Worm (Caenorhabditis elegans) whole organism, late embryonic: ENCODE results near the gene F44E2.6.

Source experiments
- C08G9.2 ChIP-seq: sonication (generic microtip); optimal IDR thresholded peaks from 2 replicates; lab custom pipeline; 2016; ENCODE audit warnings: mild to moderate bottlenecking, missing genetic modification characterization, moderate library complexity, missing compliant biosample characterization
- K02D7.2 ChIP-seq: sonication (generic microtip); optimal IDR thresholded peaks from 2 replicates; lab custom pipeline; 2017; ENCODE audit warnings: mild to moderate bottlenecking, missing genetic modification characterization, missing compliant biosample characterization
- T23F11.4 ChIP-seq: fragments of 200-800 bp; sonication (Bioruptor generic); optimal IDR thresholded peaks from 2 replicates; lab custom pipeline; 2018; ENCODE audit warnings: mild to moderate bottlenecking, missing genetic modification characterization, missing compliant biosample characterization
- Y22D7AL.16 ChIP-seq: sonication (generic microtip); optimal IDR thresholded peaks from 2 replicates; lab custom pipeline; 2016; ENCODE audit warnings: missing genetic modification characterization, missing compliant biosample characterization
- ahr-1 ChIP-seq: sonication (generic microtip); optimal IDR thresholded peaks from 2 replicates; lab custom pipeline; 2016; ENCODE audit warnings: missing genetic modification characterization, missing compliant biosample characterization
- ama-1 ChIP-seq: fragments of 150-350 bp; optimal IDR thresholded peaks from 2 replicates; lab custom pipeline; 2014
- ceh-14 ChIP-seq: sonication (generic microtip); optimal IDR thresholded peaks from 2 replicates; lab custom pipeline; 2016; ENCODE audit warnings: missing genotype, missing genetic modification characterization, missing compliant biosample characterization
- ceh-2 ChIP-seq: sonication (generic microtip); optimal IDR thresholded peaks from 2 replicates; lab custom pipeline; 2016; ENCODE audit warnings: missing genotype, missing genetic modification characterization, missing compliant biosample characterization
- ceh-31 ChIP-seq: sonication (generic microtip); optimal IDR thresholded peaks from 2 replicates; lab custom pipeline; 2016; ENCODE audit warnings: missing genetic modification characterization, missing compliant biosample characterization
- ceh-34 ChIP-seq: sonication (generic microtip); optimal IDR thresholded peaks from 2 replicates; lab custom pipeline; 2016; ENCODE audit warnings: mild to moderate bottlenecking, missing genetic modification characterization, missing compliant biosample characterization
- ceh-45 ChIP-seq: fragments of 200-800 bp; sonication (Bioruptor generic); IDR thresholded peaks from 2 replicates; pipeline ENCODE4 v1.3.6; 2022; ENCODE audit warnings: missing genetic modification reagents, missing genetic modification characterization, missing compliant biosample characterization
- ceh-48 ChIP-seq: sonication (generic microtip); optimal IDR thresholded peaks from 2 replicates; lab custom pipeline; 2016; ENCODE audit warnings: missing genetic modification characterization, inconsistent platforms, missing compliant biosample characterization
- ceh-6 ChIP-seq: fragments of 200-800 bp; sonication (Bioruptor generic); optimal IDR thresholded peaks from 2 replicates; lab custom pipeline; 2018; ENCODE audit warnings: mild to moderate bottlenecking, missing genetic modification characterization, missing compliant biosample characterization
- che-1 ChIP-seq: sonication (generic microtip); optimal IDR thresholded peaks from 2 replicates; lab custom pipeline; 2016; ENCODE audit warnings: mild to moderate bottlenecking, missing genetic modification characterization, missing compliant biosample characterization
- dmd-4 ChIP-seq: sonication (generic microtip); optimal IDR thresholded peaks from 2 replicates; lab custom pipeline; 2016; ENCODE audit warnings: borderline replicate concordance, missing genetic modification characterization, missing compliant biosample characterization
- dve-1 ChIP-seq: sonication (generic microtip); optimal IDR thresholded peaks from 2 replicates; lab custom pipeline; 2017; ENCODE audit warnings: antibody characterized with exemption, mild to moderate bottlenecking, missing genetic modification characterization, missing compliant biosample characterization
- elt-2 ChIP-seq: sonication (generic microtip); optimal IDR thresholded peaks from 2 replicates; lab custom pipeline; 2016; ENCODE audit warnings: missing genetic modification reagents, missing genetic modification characterization, missing compliant biosample characterization
- ets-4 ChIP-seq: sonication (generic microtip); optimal IDR thresholded peaks from 2 replicates; lab custom pipeline; 2016; ENCODE audit warnings: missing genetic modification characterization, missing compliant biosample characterization
- eyg-1 ChIP-seq: sonication (generic microtip); optimal IDR thresholded peaks from 2 replicates; lab custom pipeline; 2016; ENCODE audit warnings: missing genotype, missing genetic modification characterization, missing compliant biosample characterization
- fkh-6 ChIP-seq: sonication (generic microtip); optimal IDR thresholded peaks from 2 replicates; lab custom pipeline; 2016; ENCODE audit warnings: missing genetic modification characterization, missing compliant biosample characterization
- hlh-6 ChIP-seq: sonication (generic microtip); optimal IDR thresholded peaks from 2 replicates; lab custom pipeline; 2016; ENCODE audit warnings: missing genotype, missing genetic modification characterization, missing compliant biosample characterization
- hlh-8 ChIP-seq: sonication (generic microtip); optimal IDR thresholded peaks from 2 replicates; lab custom pipeline; 2016; ENCODE audit warnings: missing genotype, missing genetic modification characterization, missing compliant biosample characterization
- madf-2 ChIP-seq: sonication (generic microtip); optimal IDR thresholded peaks from 2 replicates; lab custom pipeline; 2017; ENCODE audit warnings: missing genetic modification characterization, missing compliant biosample characterization
- mec-3 ChIP-seq: sonication (generic microtip); optimal IDR thresholded peaks from 2 replicates; lab custom pipeline; 2016; ENCODE audit warnings: borderline replicate concordance, missing genetic modification characterization, missing compliant biosample characterization
- nfya-1 ChIP-seq: sonication (generic microtip); optimal IDR thresholded peaks from 2 replicates; lab custom pipeline; 2017; ENCODE audit warnings: missing genetic modification characterization, mild to moderate bottlenecking, missing compliant biosample characterization, antibody characterized with exemption, moderate library complexity
- nhr-11 ChIP-seq: fragments of 150-350 bp; optimal IDR thresholded peaks from 2 replicates; lab custom pipeline; 2014; ENCODE audit warnings: missing biosample characterization, missing genetic modification characterization
- odd-2 ChIP-seq: sonication (generic microtip); optimal IDR thresholded peaks from 2 replicates; lab custom pipeline; 2017; ENCODE audit warnings: antibody characterized with exemption, mild to moderate bottlenecking, missing genetic modification characterization, missing compliant biosample characterization
- pax-1 ChIP-seq: fragments of 150-350 bp; optimal IDR thresholded peaks from 2 replicates; lab custom pipeline; 2014; ENCODE audit warnings: missing biosample characterization, missing genetic modification characterization
- pros-1 ChIP-seq: fragments of 150-350 bp; optimal IDR thresholded peaks from 2 replicates; lab custom pipeline; 2014; ENCODE audit warnings: missing biosample characterization, missing genetic modification reagents, missing genetic modification characterization
- rnt-1 ChIP-seq: sonication (generic microtip); optimal IDR thresholded peaks from 2 replicates; lab custom pipeline; 2016; ENCODE audit warnings: missing genetic modification characterization, missing compliant biosample characterization
- tbx-2 ChIP-seq: sonication (generic microtip); optimal IDR thresholded peaks from 2 replicates; lab custom pipeline; 2016; ENCODE audit warnings: missing genetic modification characterization, missing compliant biosample characterization
- unc-42 ChIP-seq: sonication (generic microtip); optimal IDR thresholded peaks from 2 replicates; lab custom pipeline; 2016; ENCODE audit warnings: missing genotype, missing genetic modification characterization, missing compliant biosample characterization
- unc-55 ChIP-seq: sonication (generic microtip); optimal IDR thresholded peaks from 2 replicates; lab custom pipeline; 2017; ENCODE audit warnings: missing biosample characterization, missing genetic modification reagents, missing genetic modification characterization
- zip-5 ChIP-seq: sonication (generic microtip); optimal IDR thresholded peaks from 2 replicates; lab custom pipeline; 2016; ENCODE audit warnings: missing genetic modification characterization, missing compliant biosample characterization

F44E2.6 gene

DNA sequence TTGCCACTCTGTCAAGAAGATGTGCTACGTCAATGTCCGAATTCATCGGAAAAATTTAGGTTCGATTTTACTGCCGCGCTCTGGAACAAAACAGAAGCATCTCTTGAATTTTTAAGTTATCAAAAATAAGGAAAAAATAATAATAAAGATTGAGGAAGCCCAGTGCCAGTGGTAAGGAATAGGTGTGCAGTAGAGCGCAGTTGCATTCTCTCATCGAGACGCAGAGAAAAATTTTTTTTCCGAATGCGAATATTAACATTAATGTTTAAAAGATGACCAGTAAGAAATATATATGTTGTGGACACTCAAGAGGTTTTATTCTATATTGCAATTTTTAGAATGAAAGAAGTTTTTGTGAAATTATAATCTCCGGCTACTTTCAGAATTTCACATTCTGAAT lies 2.7 kb upstream of the F44E2.6 start:
- no peak for TF ChIP-seq ceh-31 (tag; lab: Kevin White, UChicago)
- peak; percentile 14 for TF ChIP-seq nfya-1
- peak; percentile 6 for TF ChIP-seq unc-55 (GFP tag; lab: Kevin White, UChicago)
- TF ChIP-seq, all 69 proteins: peak for 2

DNA sequence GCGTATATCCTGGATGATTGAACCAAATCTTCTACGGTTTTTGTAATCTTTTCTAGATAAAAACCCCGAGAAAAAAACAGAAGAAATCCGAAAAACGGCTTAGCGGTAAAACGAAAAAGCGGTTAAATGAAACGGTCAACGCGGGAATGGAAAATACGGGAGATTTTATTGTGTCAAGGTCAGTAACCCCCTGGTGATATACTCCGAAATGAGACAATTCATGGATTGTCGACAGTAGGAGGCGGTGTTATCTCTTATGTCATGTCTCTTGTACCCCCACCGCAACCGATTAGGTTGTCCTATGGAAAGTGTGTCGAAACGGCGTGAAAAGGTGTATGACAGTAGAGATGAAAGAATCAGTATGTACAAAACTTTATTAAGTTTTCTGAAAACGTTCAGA lies 877 bp downstream of the F44E2.6 start:
- TF ChIP-seq dve-1 (no peak), ceh-45 (GFP tag; lab: Robert Waterston, UW) (no peak)

DNA sequence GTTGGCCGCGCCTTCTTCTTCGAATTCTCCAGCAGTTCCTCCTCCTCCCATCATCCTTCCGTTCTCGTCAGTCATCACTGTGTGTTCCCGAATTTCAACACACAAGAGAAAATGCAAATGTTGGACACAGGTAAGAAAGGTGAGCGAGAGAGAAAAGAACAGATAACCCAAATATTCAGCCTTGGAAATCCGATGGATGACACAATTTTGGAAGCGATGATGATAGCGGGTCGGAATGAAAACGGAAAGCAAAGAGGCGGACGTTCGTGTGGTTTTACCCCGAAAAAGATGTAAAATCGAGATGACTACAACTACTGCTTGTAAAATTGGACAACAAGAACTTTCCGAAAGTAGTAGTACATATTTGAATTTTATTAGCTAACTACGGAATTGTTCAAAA lies 5.2 kb downstream of the F44E2.6 start:
- no peak for TF ChIP-seq ama-1
- peak; percentile 39 for TF ChIP-seq rnt-1 (tag; lab: Kevin White, UChicago)
- TF ChIP-seq, all 69 proteins: peak for 1

DNA sequence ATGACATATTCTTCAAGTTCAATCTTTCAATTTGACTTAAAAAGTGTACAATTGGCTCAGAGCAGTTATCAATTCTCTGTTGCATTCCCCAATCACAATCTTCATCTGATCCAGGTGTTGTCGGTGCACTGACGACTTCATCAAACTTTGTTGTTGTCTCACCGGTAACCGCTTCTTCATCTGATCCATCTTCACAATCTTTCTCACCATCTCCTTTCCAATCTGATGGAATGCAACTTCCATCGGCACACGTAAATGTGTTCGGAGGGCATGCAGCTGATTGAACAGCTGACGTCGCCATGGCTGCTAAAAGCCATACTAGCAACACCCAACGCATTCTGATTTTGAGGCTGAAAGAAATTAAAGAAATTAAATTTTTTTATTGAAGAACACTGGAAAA lies 6.9 kb downstream of the F44E2.6 start, which contains the start of gene F44E2.4:
TSS of gene F44E2.4 (minus strand) at position 350 of the 400 bp plus-strand sequence.
- TF ChIP-seq pax-1 (tag; lab: Kevin White, UChicago), result no peak
- TF ChIP-seq rnt-1 (tag; lab: Kevin White, UChicago), result peak; percentile 1
- TF ChIP-seq, all 69 proteins: peak for 1

DNA sequence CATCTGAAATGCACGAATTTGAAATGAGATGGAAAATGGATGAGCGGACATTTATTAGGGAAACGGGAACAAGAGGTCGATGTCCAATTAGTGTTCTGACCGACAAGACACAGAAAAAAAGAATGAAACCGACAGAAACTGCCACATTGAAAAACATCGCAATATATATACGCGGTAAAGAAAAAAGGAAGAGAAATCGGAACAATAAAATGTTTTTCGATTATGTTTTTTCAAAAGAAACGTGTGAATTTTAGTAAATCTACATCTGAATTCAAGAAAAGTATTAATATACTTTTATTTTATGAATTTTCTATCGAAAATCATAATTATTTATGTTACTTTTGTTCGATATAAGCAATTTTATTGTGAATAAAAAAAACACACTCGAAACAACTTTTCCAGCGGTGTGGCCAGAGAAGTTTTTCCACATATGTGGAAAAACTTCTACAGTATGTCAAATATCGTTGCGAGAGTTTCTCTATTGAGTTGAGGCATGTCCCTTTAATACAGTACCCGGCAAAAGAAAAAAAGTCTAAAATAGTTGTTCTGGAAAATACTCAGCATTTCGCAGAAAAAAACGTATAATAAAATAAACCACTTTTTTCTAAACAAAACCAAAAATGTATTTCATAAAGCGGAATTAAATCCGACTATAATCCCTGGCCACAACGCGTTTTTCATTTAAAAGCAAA lies 13.8 kb downstream of the F44E2.6 start, which contains the start of gene F44E2.10:
TSS of gene F44E2.10 (minus strand) at position 51 of the 692 bp plus-strand sequence.
- TF ChIP-seq ceh-6 (GFP tag; lab: Kevin White, UChicago) (no peak), nhr-11 (no peak), K02D7.2 (tag; lab: Kevin White, UChicago) (no peak), T23F11.4 (GFP tag; lab: Kevin White, UChicago) (no peak), pros-1 (tag; lab: Kevin White, UChicago) (no peak), madf-2 (tag; lab: Kevin White, UChicago) (no peak)

DNA sequence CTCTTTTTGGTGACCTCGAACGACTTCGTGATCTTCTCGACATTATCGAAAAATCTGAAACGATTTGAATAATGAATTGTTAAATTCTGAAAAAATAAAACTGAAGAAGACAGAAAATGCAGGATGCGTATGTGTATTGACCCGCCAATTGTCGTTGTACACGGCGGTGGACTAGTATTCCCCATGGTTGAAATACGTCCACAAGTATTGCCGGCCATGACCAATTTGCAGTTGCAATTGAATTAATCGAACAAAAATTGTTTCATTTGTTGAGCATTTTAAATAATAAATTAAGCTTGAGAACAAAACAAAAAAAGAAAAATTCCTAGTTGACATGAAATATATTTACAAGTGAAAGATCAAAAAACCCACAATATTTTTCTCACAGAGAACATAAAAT lies 15.8 kb downstream of the F44E2.6 start, which contains the start of gene F44E2.3:
TSS of gene F44E2.3 (minus strand) at position 61 of the 400 bp plus-strand sequence.
- TF ChIP-seq pax-1 (tag; lab: Kevin White, UChicago) (no peak), Y22D7AL.16 (tag; lab: Kevin White, UChicago) (no peak), fkh-6 (tag; lab: Kevin White, UChicago) (no peak), ceh-14 (tag; lab: Kevin White, UChicago) (no peak), ahr-1 (tag; lab: Kevin White, UChicago) (no peak), unc-42 (tag; lab: Kevin White, UChicago) (peak; percentile 88), hlh-8 (tag; lab: Kevin White, UChicago) (no peak), ceh-31 (tag; lab: Kevin White, UChicago) (peak; percentile 57), K02D7.2 (tag; lab: Kevin White, UChicago) (no peak), C08G9.2 (tag; lab: Kevin White, UChicago) (peak; percentile 65), tbx-2 (tag; lab: Kevin White, UChicago) (peak; percentile 31), ets-4 (tag; lab: Kevin White, UChicago) (peak; percentile 25), ceh-2 (tag; lab: Kevin White, UChicago) (peak; percentile 5), dmd-4 (tag; lab: Kevin White, UChicago) (no peak)

DNA sequence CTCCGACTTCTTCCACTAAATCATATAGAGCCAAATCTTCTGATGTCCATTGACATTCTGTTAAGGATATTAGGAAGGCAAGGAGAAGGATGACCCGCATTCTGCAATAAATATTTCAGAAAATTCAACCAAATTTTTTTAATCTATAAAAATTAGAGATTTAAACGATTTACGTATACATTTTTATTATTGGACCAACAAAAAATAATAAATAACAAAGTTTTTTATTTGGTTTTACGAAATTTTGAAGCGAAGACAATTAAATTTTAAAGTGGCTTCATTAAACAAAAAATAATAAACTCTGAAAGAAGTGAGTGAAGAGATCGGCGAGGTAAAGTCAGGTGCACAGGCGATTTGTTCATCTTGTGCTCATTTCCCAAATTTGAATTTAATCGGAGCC lies 17.9 kb downstream of the F44E2.6 start, which contains the start of gene F54F2.9:
TSS of gene F54F2.9 (minus strand) at position 101 of the 400 bp plus-strand sequence.
- TF ChIP-seq mec-3 (tag; lab: Kevin White, UChicago), result no peak
- no peak for TF ChIP-seq hlh-6 (tag; lab: Kevin White, UChicago)
- no peak for TF ChIP-seq che-1 (tag; lab: Kevin White, UChicago)
- no peak for TF ChIP-seq odd-2 (tag; lab: Kevin White, UChicago)
- TF ChIP-seq ceh-14 (tag; lab: Kevin White, UChicago), result no peak
- no peak for TF ChIP-seq T23F11.4 (GFP tag; lab: Kevin White, UChicago)
- TF ChIP-seq ceh-2 (tag; lab: Kevin White, UChicago), result no peak
- no peak for TF ChIP-seq ets-4 (tag; lab: Kevin White, UChicago)
- no peak for TF ChIP-seq ahr-1 (tag; lab: Kevin White, UChicago)
- no peak for TF ChIP-seq ceh-48 (tag; lab: Kevin White, UChicago)
- no peak for TF ChIP-seq elt-2 (tag; lab: Kevin White, UChicago)
- TF ChIP-seq C08G9.2 (tag; lab: Kevin White, UChicago), result no peak
- TF ChIP-seq ceh-34, result no peak
- TF ChIP-seq zip-5 (tag; lab: Kevin White, UChicago), result no peak
- no peak for TF ChIP-seq eyg-1 (tag; lab: Kevin White, UChicago)
